Fruit fly (Drosophila melanogaster): ENCODE data around the gene CG33928.
A peak's percentile ranks its signal among the peaks of the same experiment; 100 is the strongest.

Gene CG33928

DNA sequence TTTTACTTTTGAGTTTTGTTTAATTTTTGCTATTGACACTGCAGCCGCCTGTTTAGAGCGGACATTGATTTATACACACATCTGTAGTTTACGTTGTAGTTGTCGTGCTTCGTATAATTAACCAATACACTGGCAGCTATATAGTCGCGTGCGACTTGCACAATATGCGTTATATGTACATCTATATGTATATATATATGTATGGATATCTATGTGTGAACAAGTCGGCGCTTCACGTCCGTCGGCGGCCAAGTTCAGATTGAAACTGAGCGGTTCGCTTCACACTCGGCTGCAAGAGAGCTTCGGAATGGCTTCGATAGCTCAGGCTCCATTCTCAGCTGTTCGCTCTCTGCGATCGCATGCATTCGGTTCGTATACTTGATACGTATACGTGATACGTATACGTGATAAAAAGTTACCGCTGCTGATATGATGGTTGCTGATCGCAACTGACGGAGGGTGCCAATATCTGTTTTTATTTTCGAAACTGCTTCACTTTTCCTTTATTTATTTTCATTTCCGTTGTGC lies 8.4 kb downstream of the CG33928 start (continued):
- TF ChIP-seq svp (GFP tag), result peak; percentile 92
- TF ChIP-seq Eip78C (GFP tag), result peak; percentile 80
- peak; percentile 39 for TF ChIP-seq Sox102F (GFP tag; optimal IDR thresholded peaks at IDR 0.05)
- peak; percentile 63 for TF ChIP-seq vri (GFP tag; optimal IDR thresholded peaks at IDR 0.05)
- peak; percentile 1 for TF ChIP-seq CG34406 (GFP tag; optimal IDR thresholded peaks at IDR 0.05)
- peak; percentile 65 for TF ChIP-seq fkh (GFP tag; optimal IDR thresholded peaks at IDR 0.05)
- TF ChIP-seq Sox14 (GFP tag; optimal IDR thresholded peaks at IDR 0.05), result no peak
- peak; percentile 25 for TF ChIP-seq CG6854 (GFP tag; optimal IDR thresholded peaks at IDR 0.05)
- TF ChIP-seq Met (GFP tag; optimal IDR thresholded peaks at IDR 0.05), result peak; percentile 2
- TF ChIP-seq Hr38 (GFP tag; optimal IDR thresholded peaks at IDR 0.05), result no peak
- TF ChIP-seq CG7368 (GFP tag; optimal IDR thresholded peaks at IDR 0.05), result peak; percentile 27

DNA sequence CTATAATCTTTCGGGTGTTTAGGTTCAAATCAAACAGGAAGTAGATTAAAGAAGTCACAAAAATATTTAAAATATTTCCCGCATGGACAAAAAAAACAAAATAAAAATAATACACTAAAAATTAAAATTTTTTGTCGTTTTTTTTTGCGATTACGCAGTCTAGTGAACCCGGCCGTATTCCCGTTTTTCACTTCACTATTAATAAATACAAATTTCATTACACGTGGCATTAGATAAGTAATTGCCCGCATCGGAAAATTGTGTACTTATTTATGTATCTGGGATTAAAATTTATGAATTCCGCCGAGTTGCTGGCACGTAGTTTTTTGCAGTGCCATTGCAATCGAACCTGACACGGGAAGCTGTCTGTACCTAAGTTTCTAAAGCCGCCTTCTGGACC lies 9.2 kb downstream of the CG33928 start:
- TF ChIP-seq CG6854 (GFP tag; optimal IDR thresholded peaks at IDR 0.05) (no peak), CG34406 (GFP tag; optimal IDR thresholded peaks at IDR 0.05) (no peak), OdsH (GFP tag; optimal IDR thresholded peaks at IDR 0.05) (peak; percentile 54), CG6792 (GFP tag; optimal IDR thresholded peaks at IDR 0.05) (no peak), Eip75B (GFP tag; optimal IDR thresholded peaks at IDR 0.05) (peak; percentile 2), spab (GFP tag; optimal IDR thresholded peaks at IDR 0.05) (no peak), net (GFP tag; optimal IDR thresholded peaks at IDR 0.05) (peak; percentile 7), fd85E (GFP tag; optimal IDR thresholded peaks at IDR 0.05) (no peak), Sox14 (GFP tag; optimal IDR thresholded peaks at IDR 0.05) (peak; percentile 32), CG6808 (GFP tag; optimal IDR thresholded peaks at IDR 0.05) (peak; percentile 41), fkh (GFP tag; optimal IDR thresholded peaks at IDR 0.05) (no peak), CG11902 (GFP tag; optimal IDR thresholded peaks at IDR 0.05) (no peak), Lpt (GFP tag; optimal IDR thresholded peaks at IDR 0.05) (no peak), CG32006 (GFP tag; optimal IDR thresholded peaks at IDR 0.05) (peak; percentile 76), Eip93F (GFP tag; optimal IDR thresholded peaks at IDR 0.05) (no peak), CG1621 (tag; optimal IDR thresholded peaks at IDR 0.05) (peak; percentile 3), Met (GFP tag; optimal IDR thresholded peaks at IDR 0.05) (peak; percentile 42), Sox15 (GFP tag; optimal IDR thresholded peaks at IDR 0.05) (peak; percentile 1), Hr38 (GFP tag; optimal IDR thresholded peaks at IDR 0.05) (no peak), CG11294 (GFP tag; IDR thresholded peaks at IDR 0.05) (no peak), CG3919 (GFP tag; optimal IDR thresholded peaks at IDR 0.05) (peak; percentile 17), CG3032 (tag; optimal IDR thresholded peaks at IDR 0.05) (peak; percentile 26), svp (GFP tag) (peak; percentile 56), CG6163 (GFP tag; IDR thresholded peaks at IDR 0.05) (0 out of 3 replicates have a peak, but pooled peaks have one; percentile 33), CG31627 (GFP tag; optimal IDR thresholded peaks at IDR 0.05) (peak; percentile 15), CG7368 (GFP tag; optimal IDR thresholded peaks at IDR 0.05) (no peak), fd59A (GFP tag; optimal IDR thresholded peaks at IDR 0.05) (peak; percentile 12), Blimp-1 (GFP tag; optimal IDR thresholded peaks at IDR 0.05) (no peak), CG8119 (GFP tag; IDR thresholded peaks at IDR 0.05) (0 out of 3 replicates have a peak, but pooled peaks have one; percentile 28), dsx (GFP tag; optimal IDR thresholded peaks at IDR 0.05; ENCODE audit: poor library complexity, severe bottlenecking) (no peak), CG10631 (GFP tag; optimal IDR thresholded peaks at IDR 0.05) (peak; percentile 23), Smox (GFP tag; optimal IDR thresholded peaks at IDR 0.05) (peak; percentile 10), Hr4 (GFP tag; optimal IDR thresholded peaks at IDR 0.05) (peak; percentile 55), CG15336 (GFP tag; IDR thresholded peaks at IDR 0.05) (peak; percentile 57), eg (GFP tag; IDR thresholded peaks at IDR 0.05) (peak; percentile 24; the same call in 1 of the 3 replicates), Ets21C (GFP tag; optimal IDR thresholded peaks at IDR 0.05) (no peak), esn (GFP tag; optimal IDR thresholded peaks at IDR 0.05) (peak; percentile 37), Hr39 (GFP tag; optimal IDR thresholded peaks at IDR 0.05) (peak; percentile 21), CG16779 (tag; optimal IDR thresholded peaks at IDR 0.05) (no peak), Eip78C (GFP tag) (peak; percentile 75), dac (GFP tag; optimal IDR thresholded peaks at IDR 0.05) (no peak), vri (GFP tag; optimal IDR thresholded peaks at IDR 0.05) (no peak), pdm3 (GFP tag; optimal IDR thresholded peaks at IDR 0.05) (peak; percentile 3), acj6 (GFP tag; optimal IDR thresholded peaks at IDR 0.05) (no peak), CG4318 (GFP tag; optimal IDR thresholded peaks at IDR 0.05) (peak; percentile 52), ss (GFP tag; optimal IDR thresholded peaks at IDR 0.05) (no peak), topi (GFP tag; optimal IDR thresholded peaks at IDR 0.05) (no peak)
